Worm (Caenorhabditis elegans) whole organism, mixed stage, embryonic: ENCODE results near the gene T23G7.2.

ENCODE experiments used
- mls-2 ChIP-seq: sonication (generic microtip); optimal IDR thresholded peaks from 2 replicates; lab custom pipeline; 2016; ENCODE audit warnings: mild to moderate bottlenecking, missing genetic modification characterization, moderate library complexity, missing compliant biosample characterization
- snpc-4 ChIP-seq: fragments of 150-350 bp; optimal IDR thresholded peaks from 2 replicates; lab custom pipeline; 2014; ENCODE audit warnings: missing biosample characterization, missing genetic modification characterization

ce11 chrII:9185915-9186314 lies 13.2 kb upstream of the T23G7.2 start:
- TF ChIP-seq mls-2 (tag; lab: Kevin White, UChicago) (no peak), snpc-4 (tag; lab: Kevin White, UChicago) (no peak)
